Fruit fly (Drosophila melanogaster) whole organism, embryonic: ENCODE data around the gene CG10602.
A peak's percentile ranks its signal among the peaks of the same experiment; 100 is the strongest.

ENCODE experiments used
- BEAF-32 ChIP-seq: fragments of 200-800 bp; sonication (Bioruptor generic); optimal IDR thresholded peaks from 3 replicates; lab custom pipeline; 2017; ENCODE audit warnings: missing biosample characterization, missing genetic modification characterization, mild to moderate bottlenecking, moderate library complexity, missing genetic modification reagents
- BtbVII ChIP-seq: fragments of 200-800 bp; sonication (Bioruptor generic); optimal IDR thresholded peaks from 3 replicates; lab custom pipeline; 2017; ENCODE audit warnings: missing biosample characterization, mild to moderate bottlenecking, missing genetic modification characterization
- CG11695 ChIP-seq: fragments of 200-800 bp; sonication (Bioruptor generic); IDR thresholded peaks from 3 replicates; pipeline ENCODE4 v1.3.6; 2022; ENCODE audit warnings: missing biosample characterization, missing genetic modification characterization
- CG11723 ChIP-seq: fragments of 200-800 bp; sonication (Bioruptor generic); optimal IDR thresholded peaks from 2 replicates; lab custom pipeline; 2017; ENCODE audit warnings: missing biosample characterization, mild to moderate bottlenecking, missing genetic modification characterization
- CG14014 ChIP-seq: fragments of 200-800 bp; sonication (Bioruptor generic); IDR thresholded peaks from 2 replicates; pipeline ENCODE4 v1.3.6; 2022; ENCODE audit warnings: missing biosample characterization, missing genetic modification characterization
- CG15011 ChIP-seq: fragments of 200-800 bp; sonication (Bioruptor generic); optimal IDR thresholded peaks from 3 replicates; lab custom pipeline; 2018; ENCODE audit warnings: missing biosample characterization, mild to moderate bottlenecking, missing genetic modification characterization
- CG15696 ChIP-seq: fragments of 200-800 bp; sonication (Bioruptor generic); optimal IDR thresholded peaks from 2 replicates; lab custom pipeline; 2019; ENCODE audit warnings: missing biosample characterization, mild to moderate bottlenecking, missing genetic modification characterization, moderate library complexity
- CG1602 ChIP-seq: fragments of 200-800 bp; sonication (Bioruptor generic); optimal IDR thresholded peaks from 3 replicates; lab custom pipeline; 2016; ENCODE audit warnings: missing biosample characterization, missing genetic modification characterization
- CG17361 ChIP-seq: fragments of 200-800 bp; sonication (Bioruptor generic); IDR thresholded peaks from 3 replicates; pipeline ENCODE4 v1.3.6; 2022; ENCODE audit warnings: missing biosample characterization, missing genetic modification characterization
- CG17612 ChIP-seq: fragments of 200-800 bp; sonication (Bioruptor generic); IDR thresholded peaks from 2 replicates; pipeline ENCODE4 v1.3.6; 2022; ENCODE audit warnings: missing biosample characterization, missing genetic modification characterization
- CG1792 ChIP-seq: fragments of 200-800 bp; sonication (Bioruptor generic); optimal IDR thresholded peaks from 2 replicates; lab custom pipeline; 2016; ENCODE audit warnings: missing biosample characterization, missing genetic modification characterization
- CG18599 ChIP-seq: fragments of 200-800 bp; sonication (Bioruptor generic); optimal IDR thresholded peaks from 3 replicates; lab custom pipeline; 2017; ENCODE audit warnings: missing biosample characterization, missing genetic modification characterization, mild to moderate bottlenecking, moderate library complexity, missing genetic modification reagents
- CG2129 ChIP-seq: fragments of 200-800 bp; sonication (Bioruptor generic); IDR thresholded peaks from 2 replicates; pipeline ENCODE4 v1.3.6; 2022; ENCODE audit warnings: missing biosample characterization, missing genetic modification characterization; ENCODE audit not compliant: partially characterized antibody
- CG2202 ChIP-seq: fragments of 200-800 bp; sonication (Bioruptor generic); optimal IDR thresholded peaks from 2 replicates; lab custom pipeline; 2018; ENCODE audit warnings: missing biosample characterization, mild to moderate bottlenecking, missing genetic modification characterization
- CG3065 ChIP-seq: fragments of 200-800 bp; sonication (Bioruptor generic); optimal IDR thresholded peaks from 2 replicates; lab custom pipeline; 2016; ENCODE audit warnings: missing biosample characterization, missing genetic modification characterization
- CG31388 ChIP-seq: fragments of 200-800 bp; sonication (Bioruptor generic); optimal IDR thresholded peaks from 2 replicates; lab custom pipeline; 2016; ENCODE audit warnings: missing biosample characterization, missing genetic modification characterization
- CG32767 ChIP-seq: fragments of 200-800 bp; sonication (Bioruptor generic); IDR thresholded peaks from 2 replicates; pipeline ENCODE4 v1.3.6; 2022; ENCODE audit warnings: missing biosample characterization, missing genetic modification characterization
- CG34224 ChIP-seq: fragments of 200-800 bp; sonication (Bioruptor generic); IDR thresholded peaks from 3 replicates; pipeline ENCODE4 v1.3.6; 2022; ENCODE audit warnings: missing biosample characterization, missing genetic modification characterization; ENCODE audit not compliant: partially characterized antibody
- CG3726 ChIP-seq: fragments of 200-800 bp; sonication (Bioruptor generic); IDR thresholded peaks from 3 replicates; pipeline ENCODE4, ENCODE4 v1.3.6; 2022; ENCODE audit warnings: missing biosample characterization, missing genetic modification characterization
- CG4730 ChIP-seq: fragments of 200-800 bp; sonication (Bioruptor generic); IDR thresholded peaks from 2 replicates; pipeline ENCODE4 v1.3.6; 2022; ENCODE audit warnings: missing biosample characterization, missing genetic modification characterization
- CG6683 ChIP-seq: fragments of 200-800 bp; sonication (Bioruptor generic); optimal IDR thresholded peaks from 2 replicates; lab custom pipeline; 2017; ENCODE audit warnings: missing biosample characterization, mild to moderate bottlenecking, missing genetic modification characterization, missing genetic modification reagents
- CG6689 ChIP-seq: fragments of 200-800 bp; sonication (Bioruptor generic); IDR thresholded peaks from 2 replicates; pipeline ENCODE4 v1.3.6; 2022; ENCODE audit warnings: missing biosample characterization, missing genetic modification characterization
- CG7372 ChIP-seq: fragments of 200-800 bp; sonication (Bioruptor generic); IDR thresholded peaks from 2 replicates; pipeline ENCODE4 v1.3.6; 2022; ENCODE audit warnings: missing biosample characterization, missing genetic modification characterization
- CG8924 ChIP-seq: fragments of 200-800 bp; optimal IDR thresholded peaks from 3 replicates; lab custom pipeline; 2019; ENCODE audit warnings: missing biosample characterization, mild to moderate bottlenecking, missing genetic modification characterization, moderate library complexity
- CG9215 ChIP-seq: fragments of 200-800 bp; sonication (Bioruptor generic); IDR thresholded peaks from 2 replicates; pipeline ENCODE4 v1.3.6; 2022; ENCODE audit warnings: missing biosample characterization, missing genetic modification characterization
- Dref ChIP-seq: fragments of 200-800 bp; sonication (Bioruptor generic); IDR thresholded peaks from 2 replicates; pipeline ENCODE4 v1.3.6; 2022; ENCODE audit warnings: missing biosample characterization, missing genetic modification characterization
- Ets97D ChIP-seq: fragments of 200-800 bp; sonication (Bioruptor generic); optimal IDR thresholded peaks from 3 replicates; lab custom pipeline; 2016; ENCODE audit warnings: missing biosample characterization, missing genetic modification characterization
- Lpt ChIP-seq: fragments of >200 bp; optimal IDR thresholded peaks from 2 replicates; lab custom pipeline; 2018; ENCODE audit warnings: missing biosample characterization, missing genetic modification characterization
- NFAT ChIP-seq: fragments of 200-800 bp; sonication (Bioruptor generic); IDR thresholded peaks from 2 replicates; pipeline ENCODE4 v1.3.6; 2022; ENCODE audit warnings: missing biosample characterization, missing genetic modification characterization
- Sry-β ChIP-seq: fragments of 200-800 bp; sonication (Bioruptor generic); optimal IDR thresholded peaks from 2 replicates; lab custom pipeline; 2018; ENCODE audit warnings: missing biosample characterization, mild to moderate bottlenecking, missing genetic modification characterization, moderate library complexity
- Vsx1 ChIP-seq: fragments of 200-800 bp; sonication (Bioruptor generic); optimal IDR thresholded peaks from 2 replicates; lab custom pipeline; 2017; ENCODE audit warnings: missing biosample characterization, mild to moderate bottlenecking, missing genetic modification characterization, missing genetic modification reagents
- al ChIP-seq: fragments of 200-800 bp; sonication (Bioruptor generic); IDR thresholded peaks from 2 replicates; pipeline ENCODE4 v1.3.6; 2022; ENCODE audit warnings: missing biosample characterization, missing genetic modification characterization
- btn ChIP-seq: fragments of 200-800 bp; sonication (Bioruptor generic); optimal IDR thresholded peaks from 2 replicates; lab custom pipeline; 2016; ENCODE audit warnings: missing biosample characterization, missing genetic modification characterization
- caup ChIP-seq: fragments of 200-800 bp; sonication (Bioruptor generic); optimal IDR thresholded peaks from 3 replicates; lab custom pipeline; 2017; ENCODE audit warnings: missing biosample characterization, mild to moderate bottlenecking, missing genetic modification characterization, moderate library complexity; ENCODE audit not compliant: severe bottlenecking
- chif ChIP-seq, 2 experiments: fragments of 200-800 bp; sonication (Bioruptor generic); optimal IDR thresholded peaks; 3 replicates each; lab custom pipeline; 2016; ENCODE audit warnings: missing biosample characterization in 2 of 2, missing genetic modification characterization in 2 of 2
- chm ChIP-seq: fragments of 200-800 bp; sonication (Bioruptor generic); IDR thresholded peaks from 2 replicates; pipeline ENCODE4 v1.3.6; 2022; ENCODE audit warnings: missing biosample characterization, missing genetic modification characterization
- dpn ChIP-seq, 2 experiments: fragments of 200-800 bp; sonication (Bioruptor generic); optimal IDR thresholded peaks; 3 replicates each; lab custom pipeline; 2016; ENCODE audit warnings: missing biosample characterization in 2 of 2, missing genetic modification characterization in 2 of 2
- exex ChIP-seq: fragments of 200-800 bp; sonication (Bioruptor generic); optimal IDR thresholded peaks from 4 replicates; lab custom pipeline; 2018; ENCODE audit warnings: missing biosample characterization, mild to moderate bottlenecking, missing genetic modification characterization, moderate library complexity
- gce ChIP-seq: fragments of 200-800 bp; sonication (Bioruptor generic); IDR thresholded peaks from 3 replicates; pipeline ENCODE4 v1.3.6; 2022; ENCODE audit warnings: missing biosample characterization, missing genetic modification characterization
- kni ChIP-seq: fragments of 200-800 bp; sonication (Bioruptor generic); optimal IDR thresholded peaks from 3 replicates; lab custom pipeline; 2017; ENCODE audit warnings: mild to moderate bottlenecking, missing biosample characterization, missing genetic modification reagents, missing genetic modification characterization
- nerfin-1 ChIP-seq: fragments of 200-800 bp; sonication (Bioruptor generic); optimal IDR thresholded peaks from 3 replicates; lab custom pipeline; 2019; ENCODE audit warnings: missing biosample characterization, mild to moderate bottlenecking, missing genetic modification characterization, moderate library complexity
- nom ChIP-seq: fragments of 200-800 bp; sonication (Bioruptor generic); optimal IDR thresholded peaks from 2 replicates; lab custom pipeline; 2017; ENCODE audit warnings: missing biosample characterization, missing genetic modification characterization, mild to moderate bottlenecking, moderate library complexity, missing genetic modification reagents
- otp ChIP-seq: fragments of 200-800 bp; sonication (Bioruptor generic); IDR thresholded peaks from 3 replicates; pipeline ENCODE4, ENCODE4 v1.3.6; 2022; ENCODE audit warnings: missing biosample characterization, missing genetic modification characterization
- ranshi ChIP-seq: fragments of 200-800 bp; sonication (Bioruptor generic); IDR thresholded peaks from 2 replicates; pipeline ENCODE4 v1.3.6; 2022; ENCODE audit warnings: missing biosample characterization, missing genetic modification characterization
- run ChIP-seq: fragments of 200-800 bp; sonication (Bioruptor generic); optimal IDR thresholded peaks from 3 replicates; lab custom pipeline; 2018; ENCODE audit warnings: missing biosample characterization, mild to moderate bottlenecking, missing genetic modification characterization
- scrt ChIP-seq: fragments of 200-800 bp; sonication (Bioruptor generic); optimal IDR thresholded peaks from 2 replicates; lab custom pipeline; 2018; ENCODE audit warnings: missing biosample characterization, mild to moderate bottlenecking, missing genetic modification characterization, moderate library complexity
- shn ChIP-seq: fragments of 200-800 bp; sonication (Bioruptor generic); optimal IDR thresholded peaks from 3 replicates; lab custom pipeline; 2016; ENCODE audit warnings: missing biosample characterization, missing genetic modification characterization
- sqz ChIP-seq: fragments of 200-800 bp; sonication (Bioruptor generic); optimal IDR thresholded peaks from 3 replicates; lab custom pipeline; 2018; ENCODE audit warnings: missing biosample characterization, mild to moderate bottlenecking, missing genetic modification characterization
- ssp ChIP-seq: fragments of 200-800 bp; sonication (Bioruptor generic); IDR thresholded peaks from 2 replicates; pipeline ENCODE4 v1.3.6; 2022; ENCODE audit warnings: missing biosample characterization, missing genetic modification characterization
- zen ChIP-seq: fragments of 200-800 bp; sonication (Bioruptor generic); optimal IDR thresholded peaks from 3 replicates; lab custom pipeline; 2018; ENCODE audit warnings: missing biosample characterization, mild to moderate bottlenecking, missing genetic modification characterization, moderate library complexity

The CG10602 gene

dm6 chr2L:18857635-18858059 is 1.4 kb downstream of the CG10602 start (continued):
- TF ChIP-seq chif (GFP tag; optimal IDR thresholded peaks at IDR 0.05; lab: Kevin White, UChicago) = peak; percentile 87 to 93
- peak; percentile 88 for TF ChIP-seq BtbVII (GFP tag; lab: Kevin White, UChicago)
- TF ChIP-seq kni (GFP tag; lab: Kevin White, UChicago) = peak; percentile 52
- peak; percentile 68 for TF ChIP-seq exex (tag; lab: Kevin White, UChicago)
- peak; percentile 89 for TF ChIP-seq CG32767
- TF ChIP-seq NFAT = peak; percentile 88
- peak; percentile 83 for TF ChIP-seq CG15011 (GFP tag; lab: Kevin White, UChicago)
- TF ChIP-seq al (GFP tag; lab: Robert Waterston, UW) = peak; percentile 89
- peak; percentile 60 for TF ChIP-seq Ets97D (GFP tag; lab: Kevin White, UChicago)
- peak; percentile 92 for TF ChIP-seq CG6689
- TF ChIP-seq scrt = peak; percentile 82
- peak; percentile 30 for TF ChIP-seq btn (GFP tag; lab: Kevin White, UChicago)
- peak; percentile 86 for TF ChIP-seq run (tag; lab: Kevin White, UChicago)
- no peak for TF ChIP-seq CG2129 (GFP tag; lab: Robert Waterston, UW)
- peak; percentile 87 for TF ChIP-seq CG14014 (GFP tag; lab: Robert Waterston, UW)
- TF ChIP-seq CG2202 = peak; percentile 78
- TF ChIP-seq Dref = no peak
- TF ChIP-seq CG4730 (GFP tag; lab: Robert Waterston, UW) = peak; percentile 87
- TF ChIP-seq dpn (GFP tag; optimal IDR thresholded peaks at IDR 0.05; lab: Kevin White, UChicago) = peak; percentile 88 to 92
- no peak for TF ChIP-seq CG34224 (GFP tag; lab: Robert Waterston, UW)
- no peak for TF ChIP-seq Lpt (GFP tag; lab: Kevin White, UChicago)
- peak; percentile 83 for TF ChIP-seq caup (GFP tag; lab: Kevin White, UChicago)
- TF ChIP-seq CG1602 = peak; percentile 89
- peak; percentile 67 for TF ChIP-seq Sry-β
- peak; percentile 84 for TF ChIP-seq CG3065
- TF ChIP-seq CG3726 (GFP tag; lab: Robert Waterston, UW) = peak; percentile 81
- peak; percentile 87 for TF ChIP-seq ranshi (GFP tag; lab: Robert Waterston, UW)
- TF ChIP-seq CG9215 (GFP tag; lab: Robert Waterston, UW) = peak; percentile 99
- TF ChIP-seq CG15696 (tag; lab: Kevin White, UChicago) = peak; percentile 80
- peak; percentile 82 for TF ChIP-seq zen (tag; lab: Kevin White, UChicago)
- TF ChIP-seq CG7372 (GFP tag; lab: Robert Waterston, UW) = peak; percentile 91
- peak; percentile 50 for TF ChIP-seq BEAF-32
- TF ChIP-seq CG8924 = peak; percentile 92
- peak; percentile 81 for TF ChIP-seq shn (GFP tag; lab: Kevin White, UChicago)
- TF ChIP-seq nerfin-1 (tag; lab: Kevin White, UChicago) = peak; percentile 87
- peak; percentile 92 for TF ChIP-seq otp (GFP tag; lab: Robert Waterston, UW)
- peak; percentile 90 for TF ChIP-seq CG17361
- peak; percentile 87; the same call in 2 of the 3 replicates for TF ChIP-seq gce (GFP tag; lab: Robert Waterston, UW)
- peak; percentile 76 for TF ChIP-seq CG6683 (GFP tag; lab: Kevin White, UChicago)
- TF ChIP-seq CG11723 = peak; percentile 76
- TF ChIP-seq CG31388 (GFP tag; lab: Kevin White, UChicago) = peak; percentile 57
- TF ChIP-seq CG1792 = peak; percentile 60
- TF ChIP-seq chm (GFP tag; lab: Robert Waterston, UW) = peak; percentile 92
- peak; percentile 72 for TF ChIP-seq ssp
- TF ChIP-seq sqz = peak; percentile 76
- TF ChIP-seq CG11695 = peak; percentile 88
- peak; percentile 72 for TF ChIP-seq CG17612 (GFP tag; lab: Robert Waterston, UW)
- peak; percentile 84 for TF ChIP-seq Vsx1 (GFP tag; lab: Kevin White, UChicago)
- TF ChIP-seq CG18599 = peak; percentile 95
- peak; percentile 90 for TF ChIP-seq nom (GFP tag; lab: Kevin White, UChicago)
